Worm (Caenorhabditis elegans) whole organism, early embryonic: Measurements from ENCODE around the gene F19H6.6.

Experiments used
- aly-1 ChIP-seq: sonication (generic microtip); optimal IDR thresholded peaks from 2 replicates; lab custom pipeline; 2016; ENCODE audit warnings: missing genetic modification characterization, missing compliant biosample characterization
- ama-1 ChIP-seq: fragments of 150-350 bp; optimal IDR thresholded peaks from 2 replicates; lab custom pipeline; 2014
- ceh-36 ChIP-seq: sonication (generic microtip); optimal IDR thresholded peaks from 2 replicates; lab custom pipeline; 2016; ENCODE audit warnings: missing genetic modification characterization, inconsistent platforms, missing compliant biosample characterization
- ets-7 ChIP-seq: sonication (generic microtip); optimal IDR thresholded peaks from 2 replicates; lab custom pipeline; 2016; ENCODE audit warnings: missing genotype, missing genetic modification characterization, missing compliant biosample characterization
- flt-1 ChIP-seq: fragments of 200-800 bp; sonication (Bioruptor generic); IDR thresholded peaks from 2 replicates; pipeline ENCODE4 v1.3.6; 2022; ENCODE audit warnings: missing genetic modification characterization, missing compliant biosample characterization
- tra-4 ChIP-seq: sonication (generic microtip); optimal IDR thresholded peaks from 2 replicates; lab custom pipeline; 2017; ENCODE audit warnings: missing genetic modification characterization, missing compliant biosample characterization

ce11 chrX:12337846-12338490 lies 22.7 kb upstream of the F19H6.6 start, which contains the start of gene srd-44:
- TF ChIP-seq flt-1 (no peak; the same call in none of the 2 replicates), ama-1 (no peak), aly-1 (tag; lab: Kevin White, UChicago) (no peak), ets-7 (no peak), tra-4 (tag; lab: Kevin White, UChicago) (no peak), ceh-36 (tag; lab: Kevin White, UChicago) (no peak)
